Worm (Caenorhabditis elegans) whole organism, midembryonic: Measurements from ENCODE around the gene fkb-6.

Source experiments
- T22C8.4 ChIP-seq: fragments of 200-800 bp; sonication (Bioruptor generic); IDR thresholded peaks from 2 replicates; pipeline ENCODE4 v1.3.6; 2022; ENCODE audit warnings: missing genetic modification characterization, missing compliant biosample characterization
- flt-1 ChIP-seq: fragments of 200-800 bp; sonication (Bioruptor generic); IDR thresholded peaks from 2 replicates; pipeline ENCODE4 v1.3.6; 2022; ENCODE audit warnings: missing genetic modification characterization, missing compliant biosample characterization
- klf-2 ChIP-seq: fragments of 200-800 bp; sonication (Bioruptor generic); conservative IDR thresholded peaks from 2 replicates; pipeline ENCODE4 v1.3.6; 2022; ENCODE audit warnings: missing genetic modification reagents, missing genetic modification characterization, missing compliant biosample characterization
- med-1 ChIP-seq: sonication (generic microtip); optimal IDR thresholded peaks from 2 replicates; lab custom pipeline; 2017; ENCODE audit warnings: missing genetic modification characterization, mild to moderate bottlenecking, missing compliant biosample characterization, antibody characterized with exemption, missing genetic modification reagents; ENCODE audit not compliant: insufficient read depth
- ref-1 ChIP-seq: fragments of 200-800 bp; sonication (Bioruptor generic); conservative IDR thresholded peaks from 2 replicates; pipeline ENCODE4 v1.3.6; 2022; ENCODE audit warnings: missing genetic modification reagents, missing genetic modification characterization, missing compliant biosample characterization
- tab-1 ChIP-seq: fragments of 200-800 bp; sonication (Bioruptor generic); IDR thresholded peaks from 2 replicates; pipeline ENCODE4 v1.3.6; 2022; ENCODE audit warnings: missing genetic modification characterization, missing compliant biosample characterization
- ztf-23 ChIP-seq: fragments of 200-800 bp; sonication (Bioruptor generic); IDR thresholded peaks from 2 replicates; pipeline ENCODE4 v1.3.6; 2022; ENCODE audit warnings: missing genetic modification reagents, missing genetic modification characterization, missing compliant biosample characterization
- ztf-29 ChIP-seq: fragments of 200-800 bp; sonication (Bioruptor generic); IDR thresholded peaks from 2 replicates; pipeline ENCODE4 v1.3.6; 2022; ENCODE audit warnings: missing genetic modification reagents, missing genetic modification characterization, missing compliant biosample characterization

- TF ChIP-seq flt-1 (GFP tag; lab: Robert Waterston, UW): no peak
- TF ChIP-seq klf-2 (GFP tag; lab: Robert Waterston, UW): no peak
- TF ChIP-seq ztf-29 (GFP tag; lab: Robert Waterston, UW): no peak
- no peak for TF ChIP-seq ref-1 (GFP tag; lab: Robert Waterston, UW)
- no peak for TF ChIP-seq med-1
- TF ChIP-seq T22C8.4 (GFP tag; lab: Robert Waterston, UW): no peak
- TF ChIP-seq ztf-23 (GFP tag; lab: Robert Waterston, UW): no peak
- no peak for TF ChIP-seq tab-1 (GFP tag; lab: Robert Waterston, UW)
These were observed 1.8 kb downstream of the fkb-6 start for ce11 chrV:20847743-20848229.
